Worm (Caenorhabditis elegans) whole organism, L1 larva: Measurements from ENCODE around the gene srz-61.

Experiments used
- C16A3.4 ChIP-seq: fragments of 150-350 bp; optimal IDR thresholded peaks from 2 replicates; lab custom pipeline; 2014; ENCODE audit warnings: missing biosample characterization, missing genetic modification characterization
- F16B12.6 ChIP-seq: fragments of 150-350 bp; optimal IDR thresholded peaks from 2 replicates; lab custom pipeline; 2014; ENCODE audit warnings: missing biosample characterization, missing genetic modification characterization
- Y116A8C.19 ChIP-seq: sonication (generic microtip); optimal IDR thresholded peaks from 2 replicates; lab custom pipeline; 2016; ENCODE audit warnings: missing compliant biosample characterization, missing genetic modification characterization, borderline replicate concordance
- aha-1 ChIP-seq: fragments of 150-350 bp; optimal IDR thresholded peaks from 2 replicates; lab custom pipeline; 2014; ENCODE audit warnings: missing biosample characterization, missing genetic modification characterization
- aly-2 ChIP-seq: fragments of 150-350 bp; optimal IDR thresholded peaks from 2 replicates; lab custom pipeline; 2014; ENCODE audit warnings: missing biosample characterization, missing genetic modification characterization
- ama-1 ChIP-seq: fragments of 150-350 bp; optimal IDR thresholded peaks from 2 replicates; lab custom pipeline; 2014
- ceh-8 ChIP-seq: fragments of 200-800 bp; sonication (Bioruptor generic); optimal IDR thresholded peaks from 2 replicates; lab custom pipeline; 2018; ENCODE audit warnings: mild to moderate bottlenecking, missing genetic modification characterization, moderate library complexity, missing compliant biosample characterization
- egl-13 ChIP-seq: sonication (generic microtip); optimal IDR thresholded peaks from 2 replicates; lab custom pipeline; 2016; ENCODE audit warnings: missing genotype, missing genetic modification reagents, missing genetic modification characterization, missing compliant biosample characterization
- elt-2 ChIP-seq: sonication (generic microtip); optimal IDR thresholded peaks from 2 replicates; lab custom pipeline; 2016; ENCODE audit warnings: missing genetic modification characterization, mild to moderate bottlenecking, inconsistent platforms, missing compliant biosample characterization, missing genetic modification reagents
- elt-3 ChIP-seq, 6 experiments: fragments of 150-350 bp in 1 of 6; sonication (generic microtip); optimal IDR thresholded peaks; 2 replicates each; lab custom pipeline; 2017 to 2018; ENCODE audit warnings: missing biosample characterization in 6 of 6, missing genetic modification characterization in 6 of 6, inconsistent platforms in 1 of 6
- hpl-2 ChIP-seq: fragments of 150-350 bp; optimal IDR thresholded peaks from 2 replicates; lab custom pipeline; 2014; ENCODE audit warnings: missing biosample characterization, missing genetic modification reagents, missing genetic modification characterization
- isw-1 ChIP-seq: fragments of 200-800 bp; sonication (Bioruptor generic); IDR thresholded peaks from 2 replicates; pipeline ENCODE4 v1.3.6; 2022; ENCODE audit warnings: missing genetic modification characterization, missing compliant biosample characterization
- jun-1 ChIP-seq: fragments of 150-350 bp; optimal IDR thresholded peaks from 2 replicates; lab custom pipeline; 2014; ENCODE audit warnings: missing biosample characterization, missing genetic modification reagents, missing genetic modification characterization
- lin-14 ChIP-seq: fragments of 200-800 bp; sonication (Bioruptor generic); optimal IDR thresholded peaks from 2 replicates; lab custom pipeline; 2018; ENCODE audit warnings: mild to moderate bottlenecking, missing genetic modification characterization, moderate library complexity, missing compliant biosample characterization
- lir-3 ChIP-seq: sonication (generic microtip); optimal IDR thresholded peaks from 2 replicates; lab custom pipeline; 2016; ENCODE audit warnings: mild to moderate bottlenecking, missing genetic modification characterization, moderate library complexity, missing compliant biosample characterization; ENCODE audit not compliant: poor library complexity
- lsy-2 ChIP-seq, 2 experiments: fragments of 150-350 bp; optimal IDR thresholded peaks; 2 replicates each; lab custom pipeline; 2014; ENCODE audit warnings: missing biosample characterization in 2 of 2, missing genetic modification characterization in 2 of 2
- mdl-1 ChIP-seq, 2 experiments: fragments of 150-350 bp; optimal IDR thresholded peaks; 2 replicates each; lab custom pipeline; 2014 to 2017; ENCODE audit warnings: missing biosample characterization in 2 of 2, missing genetic modification characterization in 2 of 2, inconsistent platforms in 1 of 2
- mef-2 ChIP-seq: fragments of 150-350 bp; optimal IDR thresholded peaks from 2 replicates; lab custom pipeline; 2014; ENCODE audit warnings: missing biosample characterization, missing genetic modification characterization
- nhr-11 ChIP-seq: fragments of 150-350 bp; optimal IDR thresholded peaks from 2 replicates; lab custom pipeline; 2014; ENCODE audit warnings: missing biosample characterization, missing genetic modification characterization
- nhr-28 ChIP-seq: fragments of 150-350 bp; optimal IDR thresholded peaks from 2 replicates; lab custom pipeline; 2014; ENCODE audit warnings: missing biosample characterization, missing genetic modification characterization
- nhr-71 ChIP-seq: sonication (generic microtip); optimal IDR thresholded peaks from 2 replicates; lab custom pipeline; 2016; ENCODE audit warnings: mild to moderate bottlenecking, missing genetic modification characterization, moderate library complexity, missing compliant biosample characterization
- nhr-77 ChIP-seq: fragments of 150-350 bp; optimal IDR thresholded peaks from 2 replicates; lab custom pipeline; 2014; ENCODE audit warnings: missing biosample characterization, missing genetic modification characterization
- nhr-85 ChIP-seq: sonication (generic microtip); peaks from one replicate; lab custom pipeline; 2016; ENCODE audit warnings: missing genetic modification characterization, inconsistent platforms, missing compliant biosample characterization
- nhr-90 ChIP-seq: sonication (generic microtip); optimal IDR thresholded peaks from 2 replicates; lab custom pipeline; 2016; ENCODE audit warnings: mild to moderate bottlenecking, missing genetic modification characterization, missing compliant biosample characterization; ENCODE audit not compliant: poor library complexity
- rnt-1 ChIP-seq: sonication (generic microtip); optimal IDR thresholded peaks from 2 replicates; lab custom pipeline; 2016; ENCODE audit warnings: mild to moderate bottlenecking, missing genetic modification characterization, moderate library complexity, missing compliant biosample characterization
- skn-1 ChIP-seq: fragments of 150-350 bp; optimal IDR thresholded peaks from 2 replicates; lab custom pipeline; 2014; ENCODE audit warnings: missing biosample characterization, missing genetic modification characterization
- snpc-4 ChIP-seq: fragments of 150-350 bp; optimal IDR thresholded peaks from 2 replicates; lab custom pipeline; 2014; ENCODE audit warnings: missing biosample characterization, missing genetic modification characterization
- snu-23 ChIP-seq: sonication (generic microtip); optimal IDR thresholded peaks from 2 replicates; lab custom pipeline; 2016; ENCODE audit warnings: missing genetic modification characterization, missing compliant biosample characterization
- sup-37 ChIP-seq: fragments of 200-800 bp; sonication (Bioruptor generic); optimal IDR thresholded peaks from 2 replicates; lab custom pipeline; 2018; ENCODE audit warnings: mild to moderate bottlenecking, missing genetic modification characterization, missing compliant biosample characterization
- swsn-7 ChIP-seq: sonication (generic microtip); optimal IDR thresholded peaks from 2 replicates; lab custom pipeline; 2016; ENCODE audit warnings: missing genetic modification characterization, missing compliant biosample characterization
- tbx-2 ChIP-seq: sonication (generic microtip); optimal IDR thresholded peaks from 2 replicates; lab custom pipeline; 2016; ENCODE audit warnings: missing genetic modification characterization, missing compliant biosample characterization
- tlp-1 ChIP-seq: fragments of 150-350 bp; optimal IDR thresholded peaks from 2 replicates; lab custom pipeline; 2014; ENCODE audit warnings: missing biosample characterization, missing genetic modification characterization
- unc-130 ChIP-seq: fragments of 150-350 bp; optimal IDR thresholded peaks from 2 replicates; lab custom pipeline; 2017; ENCODE audit warnings: missing biosample characterization, missing genetic modification characterization, inconsistent platforms
- xbp-1 ChIP-seq: sonication (generic microtip); optimal IDR thresholded peaks from 2 replicates; lab custom pipeline; 2016; ENCODE audit warnings: missing genetic modification characterization, missing compliant biosample characterization
- zag-1 ChIP-seq: fragments of 150-350 bp; optimal IDR thresholded peaks from 2 replicates; lab custom pipeline; 2014; ENCODE audit warnings: missing biosample characterization, missing genetic modification characterization
- zip-4 ChIP-seq: fragments of 200-800 bp; sonication (Bioruptor generic); optimal IDR thresholded peaks from 2 replicates; lab custom pipeline; 2018; ENCODE audit warnings: mild to moderate bottlenecking, missing genetic modification characterization, moderate library complexity, missing compliant biosample characterization

Gene srz-61

DNA sequence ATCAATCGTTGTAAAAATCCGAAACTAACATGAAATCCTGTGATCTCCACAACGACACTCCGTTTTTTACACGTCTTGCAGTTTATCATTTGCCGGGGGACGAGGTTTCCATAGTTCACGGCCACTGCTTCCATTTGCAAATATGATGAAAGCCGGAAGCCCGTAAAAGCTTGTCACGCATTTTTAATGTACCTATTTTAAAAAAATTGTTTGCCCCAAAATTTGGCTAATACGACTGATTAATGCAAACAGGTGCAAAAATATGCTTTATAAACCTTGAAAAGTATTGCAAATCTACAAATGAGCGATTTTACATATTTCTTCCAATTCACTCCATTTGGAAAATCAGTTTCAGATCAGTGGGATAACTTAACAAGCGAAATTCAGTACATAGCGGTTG lies at the start of gene srz-61:
Gene srz-61, plus strand, starts transcription at position 301 of the 400 bp plus-strand sequence.
- no peak for TF ChIP-seq snu-23 (GFP tag; lab: Kevin White, UChicago)
- TF ChIP-seq nhr-90 (tag; lab: Kevin White, UChicago) = no peak
- TF ChIP-seq F16B12.6 (tag; lab: Kevin White, UChicago) = no peak
- TF ChIP-seq elt-2 (tag; lab: Kevin White, UChicago) = no peak
- TF ChIP-seq ama-1 (lab: Kevin White, UChicago) = no peak
- no peak for TF ChIP-seq mef-2 (tag; lab: Kevin White, UChicago)
- TF ChIP-seq nhr-71 (tag; lab: Kevin White, UChicago) = no peak
- TF ChIP-seq nhr-77 (tag; lab: Kevin White, UChicago) = no peak
- no peak for TF ChIP-seq unc-130 (tag; lab: Kevin White, UChicago)
- TF ChIP-seq, all 84 proteins: peak for 0

DNA sequence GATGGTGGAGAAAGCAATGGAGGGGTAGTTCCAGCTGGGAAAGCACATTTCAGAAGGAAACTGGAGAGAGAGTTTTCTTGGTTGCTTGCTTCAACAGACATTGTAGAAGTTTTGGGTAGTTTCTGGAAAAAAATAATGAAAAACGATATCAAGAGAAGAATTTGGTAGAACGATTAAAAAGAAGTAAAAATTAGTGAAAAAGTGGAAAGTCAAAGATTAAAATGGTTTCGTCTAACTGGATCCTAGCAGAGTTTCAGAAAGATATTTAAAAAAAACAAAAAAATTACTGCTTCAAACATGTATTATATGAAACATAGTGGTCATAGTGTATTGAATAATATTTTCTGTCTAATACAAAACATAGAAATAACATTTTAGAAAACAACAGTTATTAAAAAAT lies 43.7 kb upstream of the srz-61 start, which contains the start of gene F38C2.7:
Gene F38C2.7, minus strand, starts transcription at position 101 of the 400 bp plus-strand sequence.
- no peak for TF ChIP-seq elt-2 (tag; lab: Kevin White, UChicago)
- no peak for TF ChIP-seq snpc-4 (tag; lab: Kevin White, UChicago)
- TF ChIP-seq tbx-2 (tag; lab: Kevin White, UChicago) = no peak
- TF ChIP-seq ama-1 (lab: Kevin White, UChicago) = no peak
- TF ChIP-seq lsy-2 (tag; optimal IDR thresholded peaks at IDR 0.05; lab: Kevin White, UChicago) = no peak
- no peak for TF ChIP-seq mdl-1 (tag; optimal IDR thresholded peaks at IDR 0.05; lab: Kevin White, UChicago)

DNA sequence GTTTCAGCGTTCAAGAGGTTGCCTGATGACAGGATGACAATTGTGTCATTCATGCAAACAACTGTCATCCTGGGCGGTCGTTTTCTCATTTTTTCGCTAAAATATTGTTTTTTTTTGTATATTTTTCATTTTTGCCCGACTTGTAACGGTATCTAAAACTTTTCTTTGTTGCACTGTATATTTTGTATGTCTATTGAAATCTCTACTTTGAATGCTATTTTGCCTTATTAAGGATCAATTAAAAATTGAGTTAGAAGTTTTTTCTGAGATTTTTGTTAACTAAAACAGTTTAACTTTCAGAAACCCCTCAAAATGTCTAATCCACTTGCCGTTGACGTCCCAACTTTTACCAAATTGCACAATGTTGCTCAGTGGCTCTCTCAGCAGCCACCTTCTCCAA lies 43.1 kb upstream of the srz-61 start, which contains the start of gene ccch-2:
Gene ccch-2, plus strand, starts transcription at position 301 of the 400 bp plus-strand sequence.
- TF ChIP-seq isw-1 (GFP tag; lab: Robert Waterston, UW) = no peak
- no peak for TF ChIP-seq ama-1 (lab: Kevin White, UChicago)

DNA sequence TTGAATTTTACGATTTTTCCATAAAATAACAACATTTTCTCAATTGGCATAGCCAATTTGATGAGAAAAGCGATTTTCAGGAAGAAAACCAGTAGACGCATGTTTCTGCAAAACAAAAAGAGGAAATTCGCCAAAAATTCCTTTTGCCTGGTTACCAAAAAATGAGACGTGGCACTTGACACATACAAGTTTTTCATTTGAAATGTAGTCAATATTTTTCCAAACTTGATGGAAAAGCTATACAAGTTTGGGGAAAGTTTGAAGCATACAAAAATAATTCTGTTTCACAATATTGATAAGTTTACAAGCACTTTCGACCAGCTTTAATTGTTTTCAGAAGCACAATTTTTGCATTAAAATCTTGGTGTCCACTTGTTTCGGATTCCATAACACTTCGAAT lies 40.4 kb upstream of the srz-61 start, which contains the start of gene clec-191:
Gene clec-191, minus strand, starts transcription at position 101 of the 400 bp plus-strand sequence.
- TF ChIP-seq nhr-11 (no peak), tlp-1 (no peak), zag-1 (tag; lab: Kevin White, UChicago) (no peak), C16A3.4 (no peak), nhr-77 (tag; lab: Kevin White, UChicago) (no peak), isw-1 (GFP tag; lab: Robert Waterston, UW) (no peak), lsy-2 (tag; optimal IDR thresholded peaks at IDR 0.05; lab: Kevin White, UChicago) (no peak), hpl-2 (GFP tag; lab: Kevin White, UChicago) (no peak), skn-1 (no peak), sup-37 (GFP tag; lab: Kevin White, UChicago) (no peak), nhr-90 (tag; lab: Kevin White, UChicago) (no peak), lir-3 (no peak), aly-2 (tag; lab: Kevin White, UChicago) (no peak), jun-1 (tag; lab: Kevin White, UChicago) (no peak), nhr-85 (tag; lab: Kevin White, UChicago) (no peak), xbp-1 (tag; lab: Kevin White, UChicago) (no peak), lin-14 (no peak), snu-23 (GFP tag; lab: Kevin White, UChicago) (no peak), Y116A8C.19 (no peak)
- TF ChIP-seq, all 84 proteins: peak for 0

DNA sequence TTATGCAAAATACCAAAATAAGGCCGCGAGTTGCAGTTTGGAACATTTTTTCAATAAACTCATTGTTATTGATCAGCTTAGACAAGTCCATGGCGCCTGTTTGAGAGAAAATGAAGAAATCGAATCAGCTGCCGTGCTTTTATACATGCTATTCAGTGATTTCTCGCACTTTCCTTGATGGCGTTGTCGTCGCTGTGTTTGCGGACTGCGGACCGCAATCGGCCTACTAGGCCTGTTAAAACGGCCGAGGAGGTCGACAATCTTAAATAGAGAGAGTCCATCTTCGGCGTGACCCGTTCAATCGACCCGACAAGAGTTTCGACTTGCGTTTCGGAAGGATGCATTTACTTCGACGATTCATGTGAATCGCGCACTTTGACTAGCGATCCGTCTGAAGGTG lies 30.2 kb upstream of the srz-61 start, which contains the start of gene srz-75:
Gene srz-75, minus strand, starts transcription at position 101 of the 400 bp plus-strand sequence.
- TF ChIP-seq isw-1 (GFP tag; lab: Robert Waterston, UW) (no peak), snu-23 (GFP tag; lab: Kevin White, UChicago) (no peak), C16A3.4 (no peak), swsn-7 (tag; lab: Kevin White, UChicago) (no peak), rnt-1 (tag; lab: Kevin White, UChicago) (no peak), lsy-2 (tag; optimal IDR thresholded peaks at IDR 0.05; lab: Kevin White, UChicago) (no peak), egl-13 (no peak), elt-3 (tag; optimal IDR thresholded peaks at IDR 0.05; lab: Kevin White, UChicago) (no peak), elt-2 (tag; lab: Kevin White, UChicago) (no peak), nhr-28 (tag; lab: Kevin White, UChicago) (no peak), zip-4 (no peak), ceh-8 (GFP tag; lab: Kevin White, UChicago) (no peak), aha-1 (tag; lab: Kevin White, UChicago) (no peak), ama-1 (lab: Kevin White, UChicago) (no peak)
